Fruit fly (Drosophila melanogaster) whole organism, embryonic: ENCODE measurements around the gene ric8a.

Source experiments
- Abd-B ChIP-seq: fragments of 200-800 bp; sonication (Bioruptor generic); optimal IDR thresholded peaks from 2 replicates; lab custom pipeline; 2018; ENCODE audit warnings: missing biosample characterization, mild to moderate bottlenecking, missing genetic modification characterization, moderate library complexity
- Atf3 ChIP-seq: fragments of 200-800 bp; sonication (Bioruptor generic); optimal IDR thresholded peaks from 3 replicates; lab custom pipeline; 2016; ENCODE audit warnings: missing biosample characterization, missing genetic modification characterization
- Atf6 ChIP-seq: fragments of 200-800 bp; sonication (Bioruptor generic); IDR thresholded peaks from 2 replicates; pipeline ENCODE4 v1.3.6; 2022; ENCODE audit warnings: missing biosample characterization, missing genetic modification characterization
- CG10321 ChIP-seq: fragments of 200-800 bp; sonication (Bioruptor generic); IDR thresholded peaks from 2 replicates; pipeline ENCODE4 v1.3.6; 2022; ENCODE audit warnings: missing biosample characterization, missing genetic modification characterization
- CG10565 ChIP-seq: fragments of 200-800 bp; sonication (Bioruptor generic); optimal IDR thresholded peaks from 3 replicates; lab custom pipeline; 2016; ENCODE audit warnings: missing biosample characterization, mild to moderate bottlenecking, missing genetic modification characterization
- CG11456 ChIP-seq: fragments of 200-800 bp; sonication (Bioruptor generic); IDR thresholded peaks from 3 replicates; pipeline ENCODE4 v1.3.6; 2022; ENCODE audit warnings: missing biosample characterization, missing genetic modification characterization
- CG12769 ChIP-seq: fragments of 200-800 bp; sonication (Bioruptor generic); optimal IDR thresholded peaks from 2 replicates; lab custom pipeline; 2019; ENCODE audit warnings: missing biosample characterization, mild to moderate bottlenecking, missing genetic modification characterization, moderate library complexity
- CG14860 ChIP-seq: fragments of 200-800 bp; sonication (Bioruptor generic); IDR thresholded peaks from 3 replicates; pipeline ENCODE4 v1.3.6; 2022; ENCODE audit warnings: missing biosample characterization, missing genetic modification characterization; ENCODE audit not compliant: partially characterized antibody
- CG15479 ChIP-seq: fragments of 200-800 bp; sonication (Bioruptor generic); optimal IDR thresholded peaks from 3 replicates; lab custom pipeline; 2019; ENCODE audit warnings: missing biosample characterization, mild to moderate bottlenecking, missing genetic modification characterization, moderate library complexity
- CG17612 ChIP-seq: fragments of 200-800 bp; sonication (Bioruptor generic); IDR thresholded peaks from 2 replicates; pipeline ENCODE4 v1.3.6; 2022; ENCODE audit warnings: missing biosample characterization, missing genetic modification characterization
- CG2875 ChIP-seq: fragments of 200-800 bp; sonication (Bioruptor generic); optimal IDR thresholded peaks from 2 replicates; lab custom pipeline; 2017; ENCODE audit warnings: missing biosample characterization, mild to moderate bottlenecking, missing genetic modification characterization, missing genetic modification reagents
- CG31224 ChIP-seq: fragments of 200-800 bp; sonication (Bioruptor generic); IDR thresholded peaks from 2 replicates; pipeline ENCODE4 v1.3.6; 2022; ENCODE audit warnings: missing biosample characterization, missing genetic modification characterization
- CG33557 ChIP-seq: fragments of 200-800 bp; sonication (Bioruptor generic); optimal IDR thresholded peaks from 2 replicates; lab custom pipeline; 2019; ENCODE audit warnings: missing biosample characterization, mild to moderate bottlenecking, missing genetic modification characterization, moderate library complexity
- CG34422 ChIP-seq: fragments of 200-800 bp; sonication (Bioruptor generic); IDR thresholded peaks from 3 replicates; pipeline ENCODE4 v1.3.6; 2022; ENCODE audit warnings: missing biosample characterization, missing genetic modification characterization
- CG4328 ChIP-seq: fragments of 200-800 bp; sonication (Bioruptor generic); optimal IDR thresholded peaks from 3 replicates; lab custom pipeline; 2017; ENCODE audit warnings: missing biosample characterization, missing genetic modification reagents, missing genetic modification characterization
- D ChIP-seq, 2 experiments: fragments of 200-800 bp in 1 of 2; fragments of >200 bp in 1 of 2; sonication (Bioruptor generic) in 1 of 2; optimal IDR thresholded peaks; 2 replicates in 1 of 2; 3 replicates in 1 of 2; lab custom pipeline; 2017; ENCODE audit warnings: mild to moderate bottlenecking in 1 of 2, missing biosample characterization in 1 of 2, missing genetic modification characterization in 1 of 2, missing genetic modification reagents in 1 of 2
- Dip3 ChIP-seq: fragments of 200-800 bp; sonication (Bioruptor generic); optimal IDR thresholded peaks from 3 replicates; lab custom pipeline; 2016; ENCODE audit warnings: missing biosample characterization, missing genetic modification characterization
- Drgx ChIP-seq: fragments of 200-800 bp; sonication (Bioruptor generic); IDR thresholded peaks from 2 replicates; pipeline ENCODE4 v1.3.6; 2022; ENCODE audit warnings: missing biosample characterization, missing genetic modification characterization
- ERR ChIP-seq: fragments of 200-800 bp; sonication (Bioruptor generic); optimal IDR thresholded peaks from 2 replicates; lab custom pipeline; 2016; ENCODE audit warnings: missing biosample characterization, missing genetic modification characterization
- H15 ChIP-seq: fragments of 200-800 bp; sonication (Bioruptor generic); IDR thresholded peaks from 3 replicates; pipeline ENCODE4 v1.3.6; 2022; ENCODE audit warnings: missing biosample characterization, missing genetic modification characterization
- MBD-R2 ChIP-seq: fragments of 200-800 bp; sonication (Bioruptor generic); IDR thresholded peaks from 2 replicates; pipeline ENCODE4 v1.3.6; 2022; ENCODE audit warnings: missing biosample characterization, missing genetic modification characterization
- Taf1 ChIP-seq: fragments of 200-800 bp; sonication (Bioruptor generic); IDR thresholded peaks from 2 replicates; pipeline ENCODE4 v1.3.6; 2022; ENCODE audit warnings: missing biosample characterization, missing genetic modification characterization
- Tbp ChIP-seq: fragments of >200 bp; optimal IDR thresholded peaks from 2 replicates; lab custom pipeline; 2018; ENCODE audit warnings: missing biosample characterization, missing genetic modification characterization
- Trl ChIP-seq, 3 experiments: fragments of >200 bp in 2 of 3; fragments of 200-800 bp in 1 of 3; sonication (Bioruptor generic) in 1 of 3; optimal IDR thresholded peaks; 2 replicates in 1 of 3; 3 replicates in 2 of 3; lab custom pipeline; 2016 to 2017; ENCODE audit warnings: missing biosample characterization in 1 of 3, missing genetic modification characterization in 1 of 3
- ash1 ChIP-seq: fragments of 200-800 bp; sonication (Bioruptor generic); optimal IDR thresholded peaks from 2 replicates; lab custom pipeline; 2018; ENCODE audit warnings: missing biosample characterization, mild to moderate bottlenecking, missing genetic modification characterization
- az2 ChIP-seq: fragments of 200-800 bp; sonication (Bioruptor generic); optimal IDR thresholded peaks from 3 replicates; lab custom pipeline; 2016; ENCODE audit warnings: missing biosample characterization, missing genetic modification characterization
- bcd ChIP-seq: fragments of 200-800 bp; sonication (Bioruptor generic); optimal IDR thresholded peaks from 2 replicates; lab custom pipeline; 2017; ENCODE audit warnings: missing biosample characterization, mild to moderate bottlenecking, missing genetic modification characterization
- cas ChIP-seq: fragments of 200-800 bp; sonication (Bioruptor generic); IDR thresholded peaks from 2 replicates; pipeline ENCODE4 v1.3.6; 2022; ENCODE audit warnings: missing biosample characterization, missing genetic modification characterization
- cato ChIP-seq: fragments of 200-800 bp; sonication (Bioruptor generic); optimal IDR thresholded peaks from 2 replicates; lab custom pipeline; 2016; ENCODE audit warnings: missing biosample characterization, missing genetic modification characterization, borderline replicate concordance
- chif ChIP-seq, 2 experiments: fragments of 200-800 bp; sonication (Bioruptor generic); optimal IDR thresholded peaks; 3 replicates each; lab custom pipeline; 2016; ENCODE audit warnings: missing biosample characterization in 2 of 2, missing genetic modification characterization in 2 of 2
- crc ChIP-seq: fragments of 200-800 bp; sonication (Bioruptor generic); optimal IDR thresholded peaks from 2 replicates; lab custom pipeline; 2016; ENCODE audit warnings: missing biosample characterization, missing genetic modification characterization
- fd102C ChIP-seq: fragments of 200-800 bp; sonication (Bioruptor generic); optimal IDR thresholded peaks from 2 replicates; lab custom pipeline; 2018; ENCODE audit warnings: missing biosample characterization, mild to moderate bottlenecking, missing genetic modification characterization, moderate library complexity
- gem ChIP-seq: fragments of 200-800 bp; sonication (Bioruptor generic); optimal IDR thresholded peaks from 2 replicates; lab custom pipeline; 2019; ENCODE audit warnings: missing biosample characterization, mild to moderate bottlenecking, missing genetic modification characterization, moderate library complexity
- kay ChIP-seq: fragments of 200-800 bp; sonication (Bioruptor generic); optimal IDR thresholded peaks from 2 replicates; lab custom pipeline; 2016; ENCODE audit warnings: missing biosample characterization, missing genetic modification characterization
- org-1 ChIP-seq: fragments of 200-800 bp; sonication (Bioruptor generic); optimal IDR thresholded peaks from 2 replicates; lab custom pipeline; 2017; ENCODE audit warnings: missing biosample characterization, missing genetic modification characterization
- pfk ChIP-seq: fragments of 200-800 bp; sonication (Bioruptor generic); optimal IDR thresholded peaks from 2 replicates; lab custom pipeline; 2018; ENCODE audit warnings: missing biosample characterization, mild to moderate bottlenecking, missing genetic modification characterization, moderate library complexity
- phol ChIP-seq: fragments of 200-800 bp; sonication (Bioruptor generic); optimal IDR thresholded peaks from 3 replicates; lab custom pipeline; 2018; ENCODE audit warnings: missing biosample characterization, mild to moderate bottlenecking, missing genetic modification characterization, moderate library complexity
- pnt ChIP-seq: fragments of 200-800 bp; sonication (Bioruptor generic); optimal IDR thresholded peaks from 3 replicates; lab custom pipeline; 2016; ENCODE audit warnings: missing biosample characterization, missing genetic modification characterization
- pum ChIP-seq: fragments of 200-800 bp; sonication (Bioruptor generic); optimal IDR thresholded peaks from 2 replicates; lab custom pipeline; 2016; ENCODE audit warnings: missing biosample characterization, missing genetic modification characterization
- sd ChIP-seq: fragments of 200-800 bp; sonication (Bioruptor generic); optimal IDR thresholded peaks from 3 replicates; lab custom pipeline; 2018; ENCODE audit warnings: missing biosample characterization, mild to moderate bottlenecking, missing genetic modification characterization, moderate library complexity
- seq ChIP-seq: fragments of 200-800 bp; sonication (Bioruptor generic); IDR thresholded peaks from 2 replicates; pipeline ENCODE4 v1.3.6; 2022; ENCODE audit warnings: missing biosample characterization, missing genetic modification characterization
- sna ChIP-seq: fragments of 200-800 bp; sonication (Bioruptor generic); IDR thresholded peaks from 2 replicates; pipeline ENCODE4 v1.3.6; 2022; ENCODE audit warnings: missing biosample characterization, missing genetic modification characterization; ENCODE audit not compliant: partially characterized antibody
- so ChIP-seq: fragments of 200-800 bp; sonication (Bioruptor generic); IDR thresholded peaks from 3 replicates; pipeline ENCODE4 v1.3.6; 2022; ENCODE audit warnings: missing biosample characterization, missing genetic modification characterization
- stc ChIP-seq: fragments of 200-800 bp; sonication (Bioruptor generic); IDR thresholded peaks from 2 replicates; pipeline ENCODE4 v1.3.6; 2022; ENCODE audit warnings: missing biosample characterization, missing genetic modification characterization
- tgo ChIP-seq: fragments of 200-800 bp; sonication (Bioruptor generic); IDR thresholded peaks from 3 replicates; pipeline ENCODE4 v1.3.6; 2022; ENCODE audit warnings: missing biosample characterization, missing genetic modification characterization
- tll ChIP-seq, 2 experiments: fragments of 200-800 bp in 1 of 2; fragments of >200 bp in 1 of 2; sonication (Bioruptor generic) in 1 of 2; optimal IDR thresholded peaks; 2 replicates each; lab custom pipeline; 2017 to 2019; ENCODE audit warnings: missing biosample characterization in 2 of 2, missing genetic modification characterization in 2 of 2, mild to moderate bottlenecking in 1 of 2, moderate library complexity in 1 of 2
- wek ChIP-seq: fragments of 200-800 bp; sonication (Bioruptor generic); optimal IDR thresholded peaks from 3 replicates; lab custom pipeline; 2018; ENCODE audit warnings: missing biosample characterization, mild to moderate bottlenecking, missing genetic modification characterization, moderate library complexity
- zfh1 ChIP-seq: fragments of 200-800 bp; sonication (Bioruptor generic); IDR thresholded peaks from 3 replicates; pipeline ENCODE4 v1.3.6; 2022; ENCODE audit warnings: missing biosample characterization, missing genetic modification characterization
- zfh2 ChIP-seq: fragments of 200-800 bp; sonication (Bioruptor generic); optimal IDR thresholded peaks from 2 replicates; lab custom pipeline; 2016; ENCODE audit warnings: missing biosample characterization, missing genetic modification characterization

Gene ric8a

DNA sequence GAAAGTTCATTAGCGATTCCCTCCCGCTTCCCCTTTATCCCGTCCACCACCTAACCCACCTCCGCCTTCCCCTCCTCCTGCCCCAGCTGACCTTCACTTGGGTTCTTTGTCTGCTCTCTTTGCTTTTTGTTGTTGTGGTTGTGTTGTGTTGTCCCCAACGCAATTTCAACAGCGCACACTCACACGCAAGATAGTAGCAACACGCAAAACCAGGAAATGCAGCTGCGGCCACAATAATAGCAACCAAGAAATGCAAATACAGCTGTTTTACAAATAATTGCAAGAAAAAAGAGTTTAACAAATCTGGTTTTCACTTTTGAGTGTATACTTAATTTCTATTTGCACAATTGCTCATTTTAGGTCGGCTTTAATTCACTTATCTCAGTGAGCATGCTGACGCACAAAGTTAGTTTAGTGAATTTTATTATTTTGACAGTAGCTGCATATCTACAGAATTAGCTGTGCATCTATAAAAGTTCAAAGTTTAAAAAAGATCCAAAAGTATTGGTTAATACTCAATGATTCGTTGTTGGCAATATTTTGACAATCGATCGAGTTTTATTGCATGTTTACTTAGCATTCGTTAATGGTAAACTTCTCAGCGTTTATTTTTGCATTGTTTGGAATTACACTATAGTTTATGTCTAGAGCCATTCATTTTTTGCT is 4.6 kb upstream of the ric8a start (continued):
- no peak for TF ChIP-seq Atf6 (GFP tag; lab: Robert Waterston, UW)
- no peak for TF ChIP-seq CG17612 (GFP tag; lab: Robert Waterston, UW)
- TF ChIP-seq Abd-B (GFP tag; lab: Kevin White, UChicago), result no peak
- TF ChIP-seq gem (tag; lab: Kevin White, UChicago), result peak; percentile 37
- TF ChIP-seq chif (GFP tag; optimal IDR thresholded peaks at IDR 0.05; lab: Kevin White, UChicago), result peak in 1 of 2 experiments; percentile 4
- peak; percentile 12 for TF ChIP-seq pum
- TF ChIP-seq sd (tag; lab: Kevin White, UChicago), result no peak
- TF ChIP-seq Taf1 (GFP tag; lab: Robert Waterston, UW), result no peak
- TF ChIP-seq pnt (GFP tag; lab: Kevin White, UChicago), result peak; percentile 3
- TF ChIP-seq cas, result no peak
- TF ChIP-seq CG4328 (GFP tag; lab: Kevin White, UChicago), result no peak
- no peak for TF ChIP-seq Dip3 (GFP tag; lab: Kevin White, UChicago)
- TF ChIP-seq crc (GFP tag; lab: Kevin White, UChicago), result no peak
- TF ChIP-seq phol (tag; lab: Kevin White, UChicago), result peak; percentile 15
- TF ChIP-seq zfh2 (GFP tag; lab: Kevin White, UChicago), result no peak
- no peak for TF ChIP-seq CG11456 (GFP tag; lab: Robert Waterston, UW)
- TF ChIP-seq wek (GFP tag; lab: Kevin White, UChicago), result no peak
- no peak for TF ChIP-seq sna (GFP tag; lab: Robert Waterston, UW)
- TF ChIP-seq H15, result no peak
- TF ChIP-seq CG31224 (GFP tag; lab: Robert Waterston, UW), result no peak
- no peak for TF ChIP-seq ash1 (GFP tag; lab: Kevin White, UChicago)
- TF ChIP-seq seq, result no peak
- TF ChIP-seq zfh1 (GFP tag; lab: Robert Waterston, UW), result peak; percentile 55; the same call in 2 of the 3 replicates
- no peak for TF ChIP-seq kay (GFP tag; lab: Kevin White, UChicago)
- no peak for TF ChIP-seq CG15479 (GFP tag; lab: Kevin White, UChicago)
- TF ChIP-seq Atf3 (GFP tag; lab: Kevin White, UChicago), result no peak
- no peak for TF ChIP-seq CG33557 (GFP tag; lab: Kevin White, UChicago)
- no peak for TF ChIP-seq CG34422 (GFP tag; lab: Robert Waterston, UW)
- TF ChIP-seq MBD-R2 (GFP tag; lab: Robert Waterston, UW), result no peak
- TF ChIP-seq CG10565, result no peak
- peak; percentile 51 for TF ChIP-seq Drgx (GFP tag; lab: Robert Waterston, UW)
- TF ChIP-seq stc, result peak; percentile 43; the same call in 1 of the 2 replicates
- peak; percentile 39 for TF ChIP-seq az2
- TF ChIP-seq D (optimal IDR thresholded peaks at IDR 0.05; lab: Kevin White, UChicago), result no peak
- no peak for TF ChIP-seq D (GFP tag; optimal IDR thresholded peaks at IDR 0.05; lab: Kevin White, UChicago)
- no peak for TF ChIP-seq Tbp (GFP tag; lab: Kevin White, UChicago)
- no peak for TF ChIP-seq ERR (GFP tag; lab: Kevin White, UChicago)
- TF ChIP-seq Trl (optimal IDR thresholded peaks at IDR 0.05; lab: Kevin White, UChicago), result no peak
- TF ChIP-seq Trl (GFP tag; optimal IDR thresholded peaks at IDR 0.05; lab: Kevin White, UChicago), result no peak
- peak; percentile 56 for TF ChIP-seq tgo (GFP tag; lab: Robert Waterston, UW)
- no peak for TF ChIP-seq tll (GFP tag; optimal IDR thresholded peaks at IDR 0.05; lab: Kevin White, UChicago)
- TF ChIP-seq CG10321 (GFP tag; lab: Robert Waterston, UW), result no peak
- peak; percentile 24 for TF ChIP-seq bcd
- TF ChIP-seq CG2875 (GFP tag; lab: Kevin White, UChicago), result no peak
- TF ChIP-seq cato (GFP tag; lab: Kevin White, UChicago), result no peak
- no peak for TF ChIP-seq pfk
- 0 out of 3 replicates have a peak, but pooled peaks have one; percentile 8 for TF ChIP-seq so (GFP tag; lab: Robert Waterston, UW)
- TF ChIP-seq org-1 (GFP tag; lab: Kevin White, UChicago), result peak; percentile 0
- no peak for TF ChIP-seq CG14860
- TF ChIP-seq fd102C (GFP tag; lab: Kevin White, UChicago), result no peak
- TF ChIP-seq CG12769 (tag; lab: Kevin White, UChicago), result no peak
